Fruit fly (Drosophila melanogaster) whole organism, prepupa: ENCODE measurements around the gene HSPBAP1.

ENCODE experiments used
- Blimp-1 ChIP-seq: fragments of 200-800 bp; sonication (Bioruptor generic); optimal IDR thresholded peaks from 3 replicates; lab custom pipeline; 2017; ENCODE audit warnings: missing biosample characterization, missing genetic modification characterization, mild to moderate bottlenecking, moderate library complexity, missing genetic modification reagents
- CG10631 ChIP-seq: fragments of 200-800 bp; sonication (Bioruptor generic); optimal IDR thresholded peaks from 2 replicates; lab custom pipeline; 2016; ENCODE audit warnings: missing biosample characterization, missing genetic modification characterization
- CG10669 ChIP-seq: fragments of 200-800 bp; sonication (Bioruptor generic); optimal IDR thresholded peaks from 3 replicates; lab custom pipeline; 2018; ENCODE audit warnings: missing biosample characterization, mild to moderate bottlenecking, missing genetic modification characterization, moderate library complexity
- CG11762 ChIP-seq: fragments of 200-800 bp; sonication (Bioruptor generic); optimal IDR thresholded peaks from 3 replicates; lab custom pipeline; 2016; ENCODE audit warnings: missing biosample characterization, missing genetic modification characterization; ENCODE audit not compliant: insufficient read depth
- CG11902 ChIP-seq: fragments of 200-800 bp; sonication (Bioruptor generic); optimal IDR thresholded peaks from 3 replicates; lab custom pipeline; 2016; ENCODE audit warnings: missing biosample characterization, missing genetic modification characterization
- CG1621 ChIP-seq: fragments of 200-800 bp; sonication (Bioruptor generic); optimal IDR thresholded peaks from 3 replicates; lab custom pipeline; 2018; ENCODE audit warnings: missing biosample characterization, mild to moderate bottlenecking, missing genetic modification characterization
- CG16779 ChIP-seq: fragments of 200-800 bp; sonication (Bioruptor generic); optimal IDR thresholded peaks from 3 replicates; lab custom pipeline; 2017; ENCODE audit warnings: missing biosample characterization, mild to moderate bottlenecking, missing genetic modification characterization
- CG3032 ChIP-seq: fragments of 200-800 bp; optimal IDR thresholded peaks from 2 replicates; lab custom pipeline; 2019; ENCODE audit warnings: missing biosample characterization, mild to moderate bottlenecking, missing genetic modification characterization, moderate library complexity
- CG32006 ChIP-seq: fragments of 200-800 bp; sonication (Bioruptor generic); optimal IDR thresholded peaks from 3 replicates; lab custom pipeline; 2017; ENCODE audit warnings: missing biosample characterization, mild to moderate bottlenecking, missing genetic modification characterization
- CG3919 ChIP-seq: fragments of 200-800 bp; sonication (Bioruptor generic); optimal IDR thresholded peaks from 3 replicates; lab custom pipeline; 2016; ENCODE audit warnings: missing biosample characterization, missing genetic modification characterization
- CG4318 ChIP-seq: fragments of 200-800 bp; sonication (Bioruptor generic); optimal IDR thresholded peaks from 3 replicates; lab custom pipeline; 2017; ENCODE audit warnings: missing biosample characterization, mild to moderate bottlenecking, missing genetic modification characterization
- CG6163 ChIP-seq: fragments of 200-800 bp; sonication (Bioruptor generic); IDR thresholded peaks from 3 replicates; pipeline ENCODE4 v1.3.6; 2022; ENCODE audit warnings: missing biosample characterization, missing genetic modification characterization
- CG6808 ChIP-seq: fragments of 200-800 bp; sonication (Bioruptor generic); optimal IDR thresholded peaks from 3 replicates; lab custom pipeline; 2017; ENCODE audit warnings: missing biosample characterization, missing genetic modification characterization, mild to moderate bottlenecking, moderate library complexity, missing genetic modification reagents
- CG7368 ChIP-seq: fragments of 200-800 bp; sonication (Bioruptor generic); optimal IDR thresholded peaks from 3 replicates; lab custom pipeline; 2016; ENCODE audit warnings: missing biosample characterization, missing genetic modification characterization
- CG8119 ChIP-seq: fragments of 200-800 bp; sonication (Bioruptor generic); IDR thresholded peaks from 3 replicates; pipeline ENCODE4 v1.3.6; 2022; ENCODE audit warnings: missing biosample characterization, missing genetic modification characterization
- CG8319 ChIP-seq: fragments of 200-800 bp; sonication (Bioruptor generic); optimal IDR thresholded peaks from 3 replicates; lab custom pipeline; 2016; ENCODE audit warnings: missing biosample characterization, missing genetic modification characterization
- CG8632 ChIP-seq: fragments of 200-800 bp; sonication (Bioruptor generic); optimal IDR thresholded peaks from 3 replicates; lab custom pipeline; 2016; ENCODE audit warnings: missing biosample characterization, missing genetic modification characterization
- Eip75B ChIP-seq: fragments of 200-800 bp; sonication (Bioruptor generic); optimal IDR thresholded peaks from 3 replicates; lab custom pipeline; 2016; ENCODE audit warnings: missing biosample characterization, missing genetic modification characterization
- Eip78C ChIP-seq: fragments of 200-800 bp; sonication (Bioruptor generic); peaks from one replicate; lab custom pipeline; 2016; ENCODE audit warnings: missing biosample characterization, missing genetic modification characterization
- Ets21C ChIP-seq: fragments of 200-800 bp; sonication (Bioruptor generic); optimal IDR thresholded peaks from 3 replicates; lab custom pipeline; 2016; ENCODE audit warnings: missing biosample characterization, missing genetic modification characterization
- Ets96B ChIP-seq: fragments of 200-800 bp; optimal IDR thresholded peaks from 2 replicates; lab custom pipeline; 2019; ENCODE audit warnings: missing biosample characterization, mild to moderate bottlenecking, missing genetic modification characterization, moderate library complexity
- Gug ChIP-seq: fragments of 200-800 bp; sonication (Bioruptor generic); IDR thresholded peaks from 2 replicates; pipeline ENCODE4 v1.3.6; 2022; ENCODE audit warnings: missing biosample characterization, missing genetic modification characterization
- Hr39 ChIP-seq: fragments of 200-800 bp; sonication (Bioruptor generic); optimal IDR thresholded peaks from 2 replicates; lab custom pipeline; 2016; ENCODE audit warnings: missing biosample characterization, missing genetic modification characterization
- Hr4 ChIP-seq: fragments of 200-800 bp; sonication (Bioruptor generic); optimal IDR thresholded peaks from 3 replicates; lab custom pipeline; 2016; ENCODE audit warnings: missing biosample characterization, missing genetic modification characterization
- Met ChIP-seq: fragments of 200-800 bp; sonication (Bioruptor generic); optimal IDR thresholded peaks from 3 replicates; lab custom pipeline; 2016; ENCODE audit warnings: missing biosample characterization, missing genetic modification characterization
- OdsH ChIP-seq: fragments of 200-800 bp; sonication (Bioruptor generic); optimal IDR thresholded peaks from 3 replicates; lab custom pipeline; 2016; ENCODE audit warnings: missing biosample characterization, missing genetic modification characterization
- Sox14 ChIP-seq: fragments of 200-800 bp; sonication (Bioruptor generic); optimal IDR thresholded peaks from 3 replicates; lab custom pipeline; 2016; ENCODE audit warnings: missing biosample characterization, missing genetic modification characterization
- Sox15 ChIP-seq: fragments of 200-800 bp; sonication (Bioruptor generic); optimal IDR thresholded peaks from 3 replicates; lab custom pipeline; 2016; ENCODE audit warnings: missing biosample characterization, missing genetic modification characterization
- achi ChIP-seq: fragments of 200-800 bp; sonication (Bioruptor generic); optimal IDR thresholded peaks from 3 replicates; lab custom pipeline; 2016; ENCODE audit warnings: missing biosample characterization, missing genetic modification characterization
- acj6 ChIP-seq: fragments of 200-800 bp; sonication (Bioruptor generic); optimal IDR thresholded peaks from 3 replicates; lab custom pipeline; 2016; ENCODE audit warnings: missing biosample characterization, missing genetic modification characterization
- cyc ChIP-seq: fragments of 200-800 bp; sonication (Bioruptor generic); optimal IDR thresholded peaks from 3 replicates; lab custom pipeline; 2016; ENCODE audit warnings: missing biosample characterization, missing genetic modification characterization
- dsx ChIP-seq: fragments of 200-800 bp; optimal IDR thresholded peaks from 3 replicates; lab custom pipeline; 2019; ENCODE audit warnings: missing biosample characterization, mild to moderate bottlenecking, missing genetic modification characterization, moderate library complexity; ENCODE audit not compliant: poor library complexity, severe bottlenecking
- fd59A ChIP-seq: fragments of 200-800 bp; sonication (Bioruptor generic); optimal IDR thresholded peaks from 2 replicates; lab custom pipeline; 2017; ENCODE audit warnings: missing biosample characterization, mild to moderate bottlenecking, missing genetic modification characterization, missing genetic modification reagents
- net ChIP-seq: fragments of 200-800 bp; sonication (Bioruptor generic); optimal IDR thresholded peaks from 3 replicates; lab custom pipeline; 2016; ENCODE audit warnings: missing biosample characterization, missing genetic modification characterization
- salr ChIP-seq, 2 experiments: fragments of 200-800 bp; sonication (Bioruptor generic); optimal IDR thresholded peaks; 3 replicates each; lab custom pipeline; 2016 to 2018; ENCODE audit warnings: missing biosample characterization in 2 of 2, missing genetic modification characterization in 2 of 2, mild to moderate bottlenecking in 1 of 2
- spab ChIP-seq: fragments of 200-800 bp; sonication (Bioruptor generic); optimal IDR thresholded peaks from 2 replicates; lab custom pipeline; 2017; ENCODE audit warnings: missing biosample characterization, mild to moderate bottlenecking, missing genetic modification characterization, missing genetic modification reagents
- ss ChIP-seq, 2 experiments: fragments of 200-800 bp; sonication (Bioruptor generic); optimal IDR thresholded peaks; 2 replicates in 1 of 2; 3 replicates in 1 of 2; lab custom pipeline; 2017 to 2018; ENCODE audit warnings: mild to moderate bottlenecking in 2 of 2, missing biosample characterization in 2 of 2, missing genetic modification characterization in 2 of 2, moderate library complexity in 1 of 2
- svp ChIP-seq: fragments of 200-800 bp; sonication (Bioruptor generic); peaks from one replicate; lab custom pipeline; 2016; ENCODE audit warnings: missing biosample characterization, missing genetic modification characterization
- topi ChIP-seq: fragments of 200-800 bp; sonication (Bioruptor generic); optimal IDR thresholded peaks from 3 replicates; lab custom pipeline; 2016; ENCODE audit warnings: missing biosample characterization, missing genetic modification characterization

The HSPBAP1 gene

dm6 chr3R:27660127-27660579 lies 34.9 kb upstream of the HSPBAP1 start, which contains the start of gene Mlc1:
TSS of gene Mlc1 (minus strand) at chr3R:27660177.
- no peak for TF ChIP-seq Hr39 (GFP tag; lab: Kevin White, UChicago)
- no peak for TF ChIP-seq CG10669 (GFP tag; lab: Kevin White, UChicago)
- no peak for TF ChIP-seq CG10631 (GFP tag; lab: Kevin White, UChicago)
- no peak for TF ChIP-seq cyc
- no peak for TF ChIP-seq net (GFP tag; lab: Kevin White, UChicago)
- no peak for TF ChIP-seq CG11762 (GFP tag; lab: Kevin White, UChicago)
- no peak for TF ChIP-seq CG11902 (GFP tag; lab: Kevin White, UChicago)
- no peak for TF ChIP-seq Hr4
- no peak for TF ChIP-seq Ets96B (tag; lab: Kevin White, UChicago)
- TF ChIP-seq CG8319 (GFP tag; lab: Kevin White, UChicago): no peak
- TF ChIP-seq Eip75B: no peak
- TF ChIP-seq dsx: no peak
- no peak for TF ChIP-seq fd59A (GFP tag; lab: Kevin White, UChicago)

DNA sequence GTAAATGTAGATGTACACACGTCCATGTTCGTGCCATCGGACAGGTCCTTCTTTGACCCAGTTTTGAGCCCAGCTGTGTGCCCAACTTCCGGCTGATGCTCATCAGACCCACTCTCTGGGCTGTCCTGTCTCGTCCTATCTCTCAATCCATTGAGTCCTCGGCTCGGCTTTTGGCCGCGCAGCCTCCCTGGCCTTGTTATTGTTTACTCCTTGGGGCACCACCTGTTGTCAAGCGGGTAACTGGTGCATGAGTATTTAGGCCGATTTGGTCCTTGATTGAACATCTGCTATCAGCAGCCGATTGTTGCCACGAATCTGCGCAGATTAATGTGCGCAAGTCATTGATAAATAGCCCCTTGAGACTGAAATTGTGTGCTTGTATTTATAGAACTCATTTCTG lies 33.6 kb upstream of the HSPBAP1 start:
- TF ChIP-seq acj6 (GFP tag; lab: Kevin White, UChicago): no peak
- TF ChIP-seq Hr4: no peak
- no peak for TF ChIP-seq CG6808
- TF ChIP-seq CG11902 (GFP tag; lab: Kevin White, UChicago): no peak
- TF ChIP-seq, all 60 proteins: peak for 0

DNA sequence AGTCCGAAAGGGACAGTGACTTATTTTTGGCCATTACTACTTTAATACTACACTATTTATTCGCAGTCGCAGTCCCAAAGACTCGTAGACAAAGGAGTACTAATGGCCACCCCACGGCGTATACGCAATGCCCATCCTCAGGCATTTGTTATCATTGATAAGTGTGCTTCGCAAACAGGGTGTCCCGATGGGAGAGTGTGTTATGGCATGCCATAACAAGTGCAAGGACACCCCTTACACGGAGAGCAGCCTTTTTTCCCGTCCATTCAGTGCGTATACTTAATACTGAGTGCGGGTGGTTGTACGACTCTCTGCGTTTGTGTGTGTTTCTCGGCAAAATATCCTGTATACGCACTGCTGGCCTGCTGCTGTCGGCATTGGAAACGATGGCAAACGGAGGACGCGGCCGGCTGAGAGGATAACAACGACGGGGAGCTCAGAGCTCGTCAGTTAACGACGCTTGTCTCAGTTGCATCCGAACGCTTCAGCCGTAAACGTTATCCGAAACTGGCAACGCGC lies 33.0 kb upstream of the HSPBAP1 start, which contains the start of gene unc80:
Gene unc80 (plus strand): TSS at position 469 of the 519 bp plus-strand sequence.
- TF ChIP-seq CG3032 (tag; lab: Kevin White, UChicago): no peak
- TF ChIP-seq Eip75B: no peak
- no peak for TF ChIP-seq fd59A (GFP tag; lab: Kevin White, UChicago)
- TF ChIP-seq Met: no peak
- no peak for TF ChIP-seq Sox15
- no peak for TF ChIP-seq CG6163 (GFP tag; lab: Robert Waterston, UW)
- no peak for TF ChIP-seq OdsH (GFP tag; lab: Kevin White, UChicago)
- TF ChIP-seq salr (GFP tag; optimal IDR thresholded peaks at IDR 0.05; lab: Kevin White, UChicago): no peak
- no peak for TF ChIP-seq Ets96B (tag; lab: Kevin White, UChicago)
- TF ChIP-seq CG8319 (GFP tag; lab: Kevin White, UChicago): no peak
- no peak for TF ChIP-seq Sox14 (GFP tag; lab: Kevin White, UChicago)
- no peak for TF ChIP-seq topi (GFP tag; lab: Kevin White, UChicago)

- TF ChIP-seq CG4318 (no peak), Eip78C (GFP tag; lab: Kevin White, UChicago) (no peak), svp (GFP tag; lab: Kevin White, UChicago) (no peak), Ets96B (tag; lab: Kevin White, UChicago) (no peak), CG11762 (GFP tag; lab: Kevin White, UChicago) (no peak), spab (GFP tag; lab: Kevin White, UChicago) (no peak), CG1621 (tag; lab: Kevin White, UChicago) (no peak), Gug (GFP tag; lab: Robert Waterston, UW) (no peak)
These were observed 32.2 kb upstream of the HSPBAP1 start for dm6 chr3R:27662857-27663256.

DNA sequence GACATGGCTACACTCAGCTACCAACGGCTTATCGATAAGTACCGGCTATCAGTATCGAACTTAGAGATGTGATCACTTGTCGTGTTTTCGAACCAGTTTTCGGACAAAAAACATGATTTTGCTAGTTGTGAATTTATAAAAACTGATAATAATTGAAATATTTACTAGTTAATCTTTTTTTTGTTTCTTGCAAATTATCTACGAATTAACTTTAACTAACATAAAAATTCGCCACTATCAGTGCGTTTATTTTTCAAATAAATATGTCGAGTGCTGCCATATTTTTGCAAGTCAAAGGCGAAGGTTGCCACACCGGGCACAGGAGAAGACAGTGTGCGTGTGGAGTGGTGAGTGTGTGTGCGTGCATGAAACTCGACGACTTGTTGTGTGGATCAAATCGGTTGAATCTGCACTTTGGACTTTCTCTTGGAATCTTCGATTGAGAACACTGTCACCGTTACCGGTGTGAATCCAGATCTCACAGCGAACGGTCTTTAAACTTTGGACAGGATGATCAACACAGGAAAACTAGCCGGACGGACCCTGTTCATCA lies 17.8 kb upstream of the HSPBAP1 start, which contains the start of gene Hsdl2:
Gene Hsdl2 (plus strand): TSS at position 349 of the 553 bp plus-strand sequence.
- TF ChIP-seq CG7368 (GFP tag; lab: Kevin White, UChicago): peak; percentile 79
- TF ChIP-seq net (GFP tag; lab: Kevin White, UChicago): peak; percentile 81
- peak; percentile 76 for TF ChIP-seq CG8119 (GFP tag; lab: Robert Waterston, UW)
- TF ChIP-seq CG32006 (GFP tag; lab: Kevin White, UChicago): peak; percentile 56
- TF ChIP-seq Eip75B: peak; percentile 53
- peak; percentile 69 for TF ChIP-seq Blimp-1 (GFP tag; lab: Kevin White, UChicago)
- peak; percentile 47 for TF ChIP-seq Hr4
- peak; percentile 55 for TF ChIP-seq Ets21C
- peak; percentile 87 for TF ChIP-seq CG3919 (GFP tag; lab: Kevin White, UChicago)
- peak; percentile 59 for TF ChIP-seq dsx
- no peak for TF ChIP-seq CG4318
- TF ChIP-seq cyc: peak; percentile 51
- TF ChIP-seq CG16779 (tag; lab: Kevin White, UChicago): peak; percentile 92
- no peak for TF ChIP-seq Eip78C (GFP tag; lab: Kevin White, UChicago)
- peak; percentile 50 for TF ChIP-seq Sox14 (GFP tag; lab: Kevin White, UChicago)
- no peak for TF ChIP-seq CG3032 (tag; lab: Kevin White, UChicago)
- TF ChIP-seq CG8632 (GFP tag; lab: Kevin White, UChicago): no peak
- TF ChIP-seq CG6163 (GFP tag; lab: Robert Waterston, UW): peak; percentile 56; the same call in 2 of the 3 replicates
- peak; percentile 93 for TF ChIP-seq CG6808
- TF ChIP-seq topi (GFP tag; lab: Kevin White, UChicago): peak; percentile 64
- TF ChIP-seq CG11762 (GFP tag; lab: Kevin White, UChicago): peak; percentile 73
- TF ChIP-seq OdsH (GFP tag; lab: Kevin White, UChicago): no peak
- TF ChIP-seq svp (GFP tag; lab: Kevin White, UChicago): peak; percentile 98
- peak; percentile 63 for TF ChIP-seq achi (GFP tag; lab: Kevin White, UChicago)
- peak; percentile 94 to 97 for TF ChIP-seq ss (GFP tag; optimal IDR thresholded peaks at IDR 0.05; lab: Kevin White, UChicago)
